Fruit fly (Drosophila melanogaster) whole organism, pupa: ENCODE data around the gene indra.

Source experiments
- CG13204 ChIP-seq: fragments of 200-800 bp; sonication (Bioruptor generic); optimal IDR thresholded peaks from 2 replicates; lab custom pipeline; 2018; ENCODE audit warnings: missing biosample characterization, mild to moderate bottlenecking, missing genetic modification characterization, moderate library complexity
- CG14655 ChIP-seq: fragments of 200-800 bp; sonication (Bioruptor generic); optimal IDR thresholded peaks from 3 replicates; lab custom pipeline; 2017; ENCODE audit warnings: mild to moderate bottlenecking, missing biosample characterization, missing genetic modification reagents, missing genetic modification characterization

DNA sequence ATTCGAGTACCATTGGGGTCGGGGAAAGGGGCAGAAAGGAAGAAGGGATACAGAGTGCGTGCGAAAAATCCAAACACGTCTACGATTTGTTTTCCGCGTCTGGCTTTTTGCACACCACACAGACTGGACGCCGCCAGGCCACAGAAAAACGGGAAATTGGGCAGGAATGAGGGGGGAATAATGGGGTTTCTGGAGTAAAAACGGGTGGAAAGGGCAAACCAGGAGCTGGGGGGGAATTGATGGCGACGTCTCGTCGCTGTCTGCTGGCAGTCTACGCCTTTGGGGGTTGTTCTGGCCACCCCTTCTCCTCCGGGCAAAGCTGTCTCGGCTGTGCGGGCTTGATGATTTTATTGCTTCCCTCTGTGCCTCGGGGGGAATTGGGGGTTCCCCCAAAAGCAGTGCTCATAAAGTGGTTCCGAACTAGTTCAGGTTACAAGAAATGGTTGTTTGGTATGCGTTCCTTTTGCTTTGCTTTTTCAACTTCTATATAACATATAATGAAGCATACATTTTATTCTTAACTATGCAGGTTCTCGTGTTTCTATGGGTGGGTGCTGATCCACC, 43.6 kb upstream of the indra start:
- TF ChIP-seq CG13204 (GFP tag; lab: Kevin White, UChicago) (no peak), CG14655 (GFP tag; lab: Kevin White, UChicago) (no peak)
